Comparison of ENCODE assay signal across 1 worm cellular context in the genomic region with DNA sequence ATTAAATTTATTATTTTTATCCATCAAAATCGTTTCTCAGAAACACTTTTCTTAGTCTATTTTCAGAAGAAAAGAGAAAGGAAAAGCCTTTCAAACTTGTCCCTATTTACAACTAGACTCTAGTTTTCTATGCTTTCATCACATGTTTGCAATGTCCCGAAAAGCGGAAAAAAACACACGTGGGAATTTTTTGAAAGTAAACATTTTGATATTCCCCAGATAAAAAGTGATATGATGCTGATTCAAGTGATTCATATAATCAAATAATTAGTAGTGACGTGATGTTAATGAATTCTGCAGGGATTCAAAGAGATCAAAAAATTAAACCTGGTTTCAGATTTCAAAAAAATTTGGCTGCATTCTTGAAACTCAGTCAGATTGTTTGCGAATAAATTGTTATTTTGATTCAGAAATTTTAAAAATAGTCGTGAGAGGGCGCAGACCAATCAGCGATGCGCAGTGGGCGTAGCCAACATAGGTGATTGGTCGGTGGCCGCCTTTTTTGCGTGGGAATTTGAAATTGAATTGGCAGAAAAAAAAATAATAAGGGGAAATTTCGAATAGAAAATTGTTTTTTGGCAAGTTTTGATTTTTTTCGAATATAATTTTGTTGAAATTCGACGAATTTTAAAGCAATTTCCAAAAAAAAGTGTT.
TF ChIP-seq lines count a peak whose summit lies in the region.

No protein-coding gene starts in this region.

TF ChIP-seq in whole organism, L1 larva, 84 proteins besides CTCF, POLR2A, EP300 and RAD21 (continued from another document):
- TF ChIP-seq mab-9 (GFP tag; IDR thresholded peaks at IDR 0.05; lab: Robert Waterston, UW), result no peak
- TF ChIP-seq skn-1 (tag; optimal IDR thresholded peaks at IDR 0.05; lab: Kevin White, UChicago), result no peak
- TF ChIP-seq C04F5.9 (tag; optimal IDR thresholded peaks at IDR 0.05; lab: Kevin White, UChicago), result no peak
- no peak for TF ChIP-seq ceh-88 (GFP tag; IDR thresholded peaks at IDR 0.05; lab: Robert Waterston, UW)
- no peak for TF ChIP-seq pqm-1 (tag; optimal IDR thresholded peaks at IDR 0.05; lab: Kevin White, UChicago)
- no peak for TF ChIP-seq egl-13 (tag; optimal IDR thresholded peaks at IDR 0.05; lab: Kevin White, UChicago)
- TF ChIP-seq sox-4 (tag; optimal IDR thresholded peaks at IDR 0.05; lab: Kevin White, UChicago), result no peak
- TF ChIP-seq elt-3 (tag; optimal IDR thresholded peaks at IDR 0.05; lab: Kevin White, UChicago), result no peak
- no peak for TF ChIP-seq sup-37 (GFP tag; optimal IDR thresholded peaks at IDR 0.05; lab: Kevin White, UChicago)
- TF ChIP-seq C34B4.2 (tag; optimal IDR thresholded peaks at IDR 0.05; lab: Kevin White, UChicago), result no peak
- TF ChIP-seq dpl-1 (GFP tag; optimal IDR thresholded peaks at IDR 0.05; lab: Kevin White, UChicago), result no peak
- TF ChIP-seq mef-2 (tag; optimal IDR thresholded peaks at IDR 0.05; lab: Kevin White, UChicago), result no peak
